Worm (Caenorhabditis elegans): ENCODE results near the gene twk-43.

- TF ChIP-seq sem-2 (GFP tag; optimal IDR thresholded peaks at IDR 0.05) (no peak), lin-32 (GFP tag; optimal IDR thresholded peaks at IDR 0.05) (no peak), snpc-4 (tag; optimal IDR thresholded peaks at IDR 0.05) (no peak), ceh-83 (GFP tag; optimal IDR thresholded peaks at IDR 0.05) (no peak), nhr-76 (tag; optimal IDR thresholded peaks at IDR 0.05) (no peak), unc-62 (GFP tag; optimal IDR thresholded peaks at IDR 0.05) (no peak)
Measured at ce11 chrV:13377130-13377529, 31.1 kb downstream of the twk-43 start.

Data from whole organism, mixed stage, embryonic.